Worm (Caenorhabditis elegans) whole organism, midembryonic: ENCODE results near the gene B0302.4.

Experiments
- T22C8.4 ChIP-seq: fragments of 200-800 bp; sonication (Bioruptor generic); IDR thresholded peaks from 2 replicates; pipeline ENCODE4 v1.3.6; 2022; ENCODE audit warnings: missing genetic modification characterization, missing compliant biosample characterization
- cog-1 ChIP-seq: sonication (generic microtip); optimal IDR thresholded peaks from 2 replicates; lab custom pipeline; 2016; ENCODE audit warnings: missing genetic modification characterization, missing compliant biosample characterization
- flt-1 ChIP-seq: fragments of 200-800 bp; sonication (Bioruptor generic); IDR thresholded peaks from 2 replicates; pipeline ENCODE4 v1.3.6; 2022; ENCODE audit warnings: missing genetic modification characterization, missing compliant biosample characterization
- klf-2 ChIP-seq: fragments of 200-800 bp; sonication (Bioruptor generic); conservative IDR thresholded peaks from 2 replicates; pipeline ENCODE4 v1.3.6; 2022; ENCODE audit warnings: missing genetic modification reagents, missing genetic modification characterization, missing compliant biosample characterization
- med-1 ChIP-seq: sonication (generic microtip); optimal IDR thresholded peaks from 2 replicates; lab custom pipeline; 2017; ENCODE audit warnings: missing genetic modification characterization, mild to moderate bottlenecking, missing compliant biosample characterization, antibody characterized with exemption, missing genetic modification reagents; ENCODE audit not compliant: insufficient read depth
- ref-1 ChIP-seq: fragments of 200-800 bp; sonication (Bioruptor generic); conservative IDR thresholded peaks from 2 replicates; pipeline ENCODE4 v1.3.6; 2022; ENCODE audit warnings: missing genetic modification reagents, missing genetic modification characterization, missing compliant biosample characterization
- tab-1 ChIP-seq: fragments of 200-800 bp; sonication (Bioruptor generic); IDR thresholded peaks from 2 replicates; pipeline ENCODE4 v1.3.6; 2022; ENCODE audit warnings: missing genetic modification characterization, missing compliant biosample characterization
- ztf-23 ChIP-seq: fragments of 200-800 bp; sonication (Bioruptor generic); IDR thresholded peaks from 2 replicates; pipeline ENCODE4 v1.3.6; 2022; ENCODE audit warnings: missing genetic modification reagents, missing genetic modification characterization, missing compliant biosample characterization
- ztf-29 ChIP-seq: fragments of 200-800 bp; sonication (Bioruptor generic); IDR thresholded peaks from 2 replicates; pipeline ENCODE4 v1.3.6; 2022; ENCODE audit warnings: missing genetic modification reagents, missing genetic modification characterization, missing compliant biosample characterization

- TF ChIP-seq flt-1 (GFP tag; lab: Robert Waterston, UW) (no peak), tab-1 (GFP tag; lab: Robert Waterston, UW) (no peak), ztf-23 (GFP tag; lab: Robert Waterston, UW) (0 out of 2 replicates have a peak, but pooled peaks have one; percentile 35), ztf-29 (GFP tag; lab: Robert Waterston, UW) (no peak), klf-2 (GFP tag; lab: Robert Waterston, UW) (no peak), cog-1 (no peak), med-1 (GFP tag; lab: Kevin White, UChicago) (no peak), ref-1 (GFP tag; lab: Robert Waterston, UW) (no peak), T22C8.4 (GFP tag; lab: Robert Waterston, UW) (peak; percentile 44; the same call in 1 of the 2 replicates)
Measured at ce11 chrX:17217050-17217813, 40.7 kb upstream of the B0302.4 start, which contains the start of gene acdh-7.
